Worm (Caenorhabditis elegans): ENCODE measurements around the gene ets-4.

ce11 chrX:6536701-6537279 is 18.1 kb downstream of the ets-4 start, which contains the start of gene ilys-5:
- TF ChIP-seq dve-1 (tag; optimal IDR thresholded peaks at IDR 0.05) (no peak), ceh-9 (tag; optimal IDR thresholded peaks at IDR 0.05) (no peak), nhr-232 (tag; optimal IDR thresholded peaks at IDR 0.05) (no peak), ceh-30 (tag; optimal IDR thresholded peaks at IDR 0.05) (no peak), pha-4 (tag; optimal IDR thresholded peaks at IDR 0.05) (no peak), ceh-45 (GFP tag; IDR thresholded peaks at IDR 0.05) (no peak), lin-11 (tag; optimal IDR thresholded peaks at IDR 0.05) (no peak), nhr-11 (tag; optimal IDR thresholded peaks at IDR 0.05) (no peak), che-1 (tag; optimal IDR thresholded peaks at IDR 0.05) (no peak)
